Worm (Caenorhabditis elegans) whole organism, L4 larva: Measurements from ENCODE around the gene cutl-23.

Experiments used
- D1046.2 ChIP-seq: fragments of 200-800 bp; sonication (Bioruptor generic); IDR thresholded peaks from 2 replicates; pipeline ENCODE4 v1.3.6; 2022; ENCODE audit warnings: missing genetic modification characterization, missing compliant biosample characterization
- F44E2.7 ChIP-seq: fragments of 200-800 bp; sonication (Bioruptor generic); IDR thresholded peaks from 2 replicates; pipeline ENCODE4 v2.1.2; 2022; ENCODE audit warnings: missing genetic modification characterization, missing compliant biosample characterization
- R02D3.7 ChIP-seq: fragments of 150-350 bp; sonication (generic microtip); optimal IDR thresholded peaks from 3 replicates; lab custom pipeline; 2014; ENCODE audit warnings: missing biosample characterization, missing genetic modification characterization
- T20F7.1 ChIP-seq: fragments of 200-800 bp; sonication (Bioruptor generic); optimal IDR thresholded peaks from 2 replicates; lab custom pipeline; 2018; ENCODE audit warnings: mild to moderate bottlenecking, missing genetic modification characterization, missing compliant biosample characterization
- Y105C5A.15 ChIP-seq: fragments of 200-800 bp; sonication (Bioruptor generic); IDR thresholded peaks from 2 replicates; pipeline ENCODE4 v1.3.6; 2022; ENCODE audit warnings: missing genetic modification characterization, missing compliant biosample characterization
- Y48G9A.11 ChIP-seq: fragments of 200-800 bp; sonication (Bioruptor generic); IDR thresholded peaks from 2 replicates; pipeline ENCODE4 v1.3.6; 2022; ENCODE audit warnings: missing genetic modification reagents, missing genetic modification characterization, missing compliant biosample characterization
- ZK546.5 ChIP-seq, 2 experiments: sonication (generic microtip); optimal IDR thresholded peaks; 2 replicates each; lab custom pipeline; 2017; ENCODE audit warnings: missing biosample characterization in 2 of 2, missing genetic modification characterization in 2 of 2
- aha-1 ChIP-seq: fragments of 150-350 bp; peaks from one replicate; lab custom pipeline; 2014; ENCODE audit warnings: missing biosample characterization, missing genetic modification characterization
- aly-2 ChIP-seq: sonication (generic microtip); optimal IDR thresholded peaks from 2 replicates; lab custom pipeline; 2018; ENCODE audit warnings: missing biosample characterization, missing genetic modification characterization
- ama-1 ChIP-seq: fragments of 150-350 bp; optimal IDR thresholded peaks from 2 replicates; lab custom pipeline; 2014; ENCODE audit warnings: inconsistent platforms, mixed read lengths
- attf-4 ChIP-seq: sonication (generic microtip); optimal IDR thresholded peaks from 3 replicates; lab custom pipeline; 2017; ENCODE audit warnings: missing biosample characterization, missing genetic modification characterization
- ceh-20 ChIP-seq: fragments of 200-800 bp; sonication (Bioruptor generic); IDR thresholded peaks from 2 replicates; pipeline ENCODE4 v1.3.6; 2022; ENCODE audit warnings: missing genetic modification reagents, missing genetic modification characterization, missing compliant biosample characterization
- ceh-62 ChIP-seq: sonication (generic microtip); optimal IDR thresholded peaks from 2 replicates; lab custom pipeline; 2017; ENCODE audit warnings: missing biosample characterization, missing genetic modification characterization
- ces-1 ChIP-seq: fragments of 150-350 bp; sonication (generic microtip); optimal IDR thresholded peaks from 4 replicates; lab custom pipeline; 2014; ENCODE audit warnings: missing biosample characterization, missing genetic modification reagents, missing genetic modification characterization
- ctbp-1 ChIP-seq: fragments of 200-800 bp; sonication (Bioruptor generic); IDR thresholded peaks from 2 replicates; pipeline ENCODE4 v1.3.6; 2022; ENCODE audit warnings: missing genetic modification reagents, missing genetic modification characterization, missing compliant biosample characterization
- dmd-6 ChIP-seq: fragments of 200-800 bp; sonication (Bioruptor generic); IDR thresholded peaks from 2 replicates; pipeline ENCODE4 v1.3.6; 2022; ENCODE audit warnings: missing genetic modification reagents, missing genetic modification characterization, missing compliant biosample characterization
- dmd-8 ChIP-seq: fragments of 200-800 bp; sonication (Bioruptor generic); IDR thresholded peaks from 2 replicates; pipeline ENCODE4 v1.3.6; 2022; ENCODE audit warnings: missing genetic modification characterization, missing compliant biosample characterization
- dmd-9 ChIP-seq: fragments of 200-800 bp; sonication (Bioruptor generic); IDR thresholded peaks from 2 replicates; pipeline ENCODE4 v1.3.6; 2022; ENCODE audit warnings: missing genetic modification reagents, missing genetic modification characterization, missing compliant biosample characterization
- dve-1 ChIP-seq: sonication (generic microtip); optimal IDR thresholded peaks from 2 replicates; lab custom pipeline; 2017; ENCODE audit warnings: antibody characterized with exemption, mild to moderate bottlenecking, missing genetic modification characterization, missing compliant biosample characterization; ENCODE audit not compliant: insufficient read depth
- fkh-10 ChIP-seq: fragments of 150-350 bp; optimal IDR thresholded peaks from 2 replicates; lab custom pipeline; 2014; ENCODE audit warnings: missing biosample characterization, missing genetic modification reagents, missing genetic modification characterization
- gei-8 ChIP-seq: fragments of 200-800 bp; sonication (Bioruptor generic); optimal IDR thresholded peaks from 2 replicates; lab custom pipeline; 2018; ENCODE audit warnings: mild to moderate bottlenecking, missing genetic modification characterization, missing compliant biosample characterization
- hif-1 ChIP-seq, 2 experiments: sonication (generic microtip); optimal IDR thresholded peaks; 2 replicates each; lab custom pipeline; 2016 to 2017; ENCODE audit warnings: missing compliant biosample characterization in 2 of 2, missing genetic modification characterization in 2 of 2, missing genetic modification reagents in 2 of 2, missing genotype in 2 of 2, mild to moderate bottlenecking in 1 of 2
- hlh-30 ChIP-seq: sonication (generic microtip); optimal IDR thresholded peaks from 2 replicates; lab custom pipeline; 2017; ENCODE audit warnings: antibody characterized with exemption, mild to moderate bottlenecking, missing genetic modification characterization, missing compliant biosample characterization; ENCODE audit not compliant: insufficient read depth
- hmg-1.1 ChIP-seq: fragments of 200-800 bp; sonication (Bioruptor generic); IDR thresholded peaks from 2 replicates; pipeline ENCODE4 v1.3.6; 2022; ENCODE audit warnings: missing genetic modification reagents, missing genetic modification characterization, missing compliant biosample characterization
- jun-1 ChIP-seq: fragments of 150-350 bp; optimal IDR thresholded peaks from 2 replicates; lab custom pipeline; 2014; ENCODE audit warnings: missing biosample characterization, missing genetic modification reagents, missing genetic modification characterization
- lim-7 ChIP-seq: fragments of 200-800 bp; sonication (Bioruptor generic); IDR thresholded peaks from 2 replicates; pipeline ENCODE4 v1.3.6; 2022; ENCODE audit warnings: missing genetic modification characterization, missing compliant biosample characterization
- lin-1 ChIP-seq: fragments of 200-800 bp; sonication (Bioruptor generic); IDR thresholded peaks from 2 replicates; pipeline ENCODE4 v1.3.6; 2022; ENCODE audit warnings: missing genetic modification reagents, missing genetic modification characterization, missing compliant biosample characterization
- lin-13 ChIP-seq: fragments of 150-350 bp; optimal IDR thresholded peaks from 2 replicates; lab custom pipeline; 2014; ENCODE audit warnings: missing biosample characterization, missing genetic modification reagents, missing genetic modification characterization
- lin-29 ChIP-seq: fragments of 200-800 bp; sonication (Bioruptor generic); IDR thresholded peaks from 2 replicates; pipeline ENCODE4 v1.3.6; 2022; ENCODE audit warnings: missing genetic modification reagents, missing genetic modification characterization, missing compliant biosample characterization
- lin-38 ChIP-seq: fragments of 200-800 bp; sonication (Bioruptor generic); IDR thresholded peaks from 2 replicates; pipeline ENCODE4 v1.3.6; 2022; ENCODE audit warnings: missing genetic modification reagents, missing genetic modification characterization, missing compliant biosample characterization
- lsy-2 ChIP-seq, 2 experiments: fragments of 150-350 bp in 1 of 2; sonication (generic microtip) in 1 of 2; optimal IDR thresholded peaks; 2 replicates each; lab custom pipeline; 2014 to 2017; ENCODE audit warnings: missing biosample characterization in 2 of 2, missing genetic modification characterization in 2 of 2
- madf-9 ChIP-seq: fragments of 200-800 bp; sonication (Bioruptor generic); conservative IDR thresholded peaks from 2 replicates; pipeline ENCODE4 v1.3.6; 2022; ENCODE audit warnings: missing genetic modification reagents, missing genetic modification characterization, missing compliant biosample characterization
- mep-1 ChIP-seq: fragments of 150-350 bp; sonication (generic microtip); optimal IDR thresholded peaks from 3 replicates; lab custom pipeline; 2014; ENCODE audit warnings: missing biosample characterization, missing genetic modification characterization
- nhr-10 ChIP-seq: fragments of 150-350 bp; optimal IDR thresholded peaks from 2 replicates; lab custom pipeline; 2014; ENCODE audit warnings: missing biosample characterization, missing genetic modification characterization
- nhr-28 ChIP-seq: fragments of 150-350 bp; optimal IDR thresholded peaks from 2 replicates; lab custom pipeline; 2014; ENCODE audit warnings: missing biosample characterization, missing genetic modification characterization
- nhr-6 ChIP-seq: fragments of 150-350 bp; optimal IDR thresholded peaks from 2 replicates; lab custom pipeline; 2014; ENCODE audit warnings: missing biosample characterization, missing genetic modification characterization
- nhr-76 ChIP-seq: fragments of 150-350 bp; optimal IDR thresholded peaks from 2 replicates; lab custom pipeline; 2014; ENCODE audit warnings: missing biosample characterization, missing genetic modification characterization
- php-3 ChIP-seq: fragments of 200-800 bp; sonication (Bioruptor generic); IDR thresholded peaks from 2 replicates; pipeline ENCODE4 v1.3.6; 2022; ENCODE audit warnings: missing genetic modification reagents, missing genetic modification characterization, missing compliant biosample characterization
- saeg-2 ChIP-seq: fragments of 200-800 bp; sonication (Bioruptor generic); IDR thresholded peaks from 2 replicates; pipeline ENCODE4 v1.3.6; 2022; ENCODE audit warnings: missing genetic modification reagents, missing genetic modification characterization, missing compliant biosample characterization
- snpc-1.2 ChIP-seq: fragments of 200-800 bp; sonication (Bioruptor generic); IDR thresholded peaks from 2 replicates; pipeline ENCODE4 v1.3.6; 2022; ENCODE audit warnings: missing genetic modification reagents, missing genetic modification characterization, missing compliant biosample characterization
- spr-1 ChIP-seq: sonication (generic microtip); optimal IDR thresholded peaks from 2 replicates; lab custom pipeline; 2016; ENCODE audit warnings: mild to moderate bottlenecking, missing genetic modification characterization, missing compliant biosample characterization
- tra-1 ChIP-seq: fragments of 200-800 bp; sonication (Bioruptor generic); IDR thresholded peaks from 2 replicates; pipeline ENCODE4 v1.3.6; 2022; ENCODE audit warnings: missing genetic modification reagents, missing genetic modification characterization, missing compliant biosample characterization
- unc-39 ChIP-seq: sonication (generic microtip); optimal IDR thresholded peaks from 2 replicates; lab custom pipeline; 2017; ENCODE audit warnings: missing biosample characterization, missing genetic modification characterization
- unc-62 ChIP-seq, 3 experiments: fragments of 150-350 bp in 1 of 3; sonication (generic microtip); optimal IDR thresholded peaks in 2 of 3; peaks in 1 of 3; 1 replicate in 1 of 3; 2 replicates in 2 of 3; lab custom pipeline; 2014 to 2017; ENCODE audit warnings: missing biosample characterization in 3 of 3, missing genetic modification characterization in 3 of 3, missing genetic modification reagents in 3 of 3, missing genotype in 1 of 3
- zag-1 ChIP-seq: fragments of 150-350 bp; optimal IDR thresholded peaks from 2 replicates; lab custom pipeline; 2014; ENCODE audit warnings: missing biosample characterization, missing genetic modification characterization
- zfp-3 ChIP-seq: fragments of 200-800 bp; sonication (Bioruptor generic); conservative IDR thresholded peaks from 2 replicates; pipeline ENCODE4 v1.3.6; 2022; ENCODE audit warnings: missing genetic modification reagents, missing genetic modification characterization, missing compliant biosample characterization
- zip-2 ChIP-seq: fragments of 150-350 bp; optimal IDR thresholded peaks from 2 replicates; lab custom pipeline; 2014; ENCODE audit warnings: missing biosample characterization, missing genetic modification characterization
- ztf-11 ChIP-seq: fragments of 150-350 bp; optimal IDR thresholded peaks from 2 replicates; lab custom pipeline; 2014; ENCODE audit warnings: missing biosample characterization, missing genetic modification characterization

Gene cutl-23

DNA sequence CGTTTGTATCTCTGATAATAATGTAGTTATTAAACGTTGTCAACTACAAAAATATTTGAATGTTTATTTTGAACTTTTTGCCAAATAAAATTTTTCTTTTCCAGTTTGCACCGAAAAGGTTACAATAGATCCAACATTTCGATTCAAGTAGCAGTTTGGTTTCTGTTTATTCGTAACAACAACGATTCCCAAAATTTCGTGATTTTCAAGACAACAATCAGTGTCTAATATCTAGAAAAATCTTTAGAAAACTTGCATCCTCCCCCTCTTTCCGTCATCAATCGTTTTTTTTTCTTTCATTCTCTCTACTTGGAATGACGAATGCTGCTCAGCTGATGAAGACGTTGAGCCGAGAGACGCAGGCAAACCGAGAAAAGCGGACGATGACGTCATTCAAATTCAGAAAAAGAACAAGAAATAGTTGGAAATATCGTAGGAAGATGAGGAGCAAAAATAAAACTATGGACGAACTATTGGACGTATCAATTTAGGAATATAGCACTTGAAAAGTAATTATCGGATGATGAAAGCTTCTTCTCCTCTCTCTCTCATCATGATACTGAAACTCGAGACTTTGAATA, 11.4 kb upstream of the cutl-23 start (continued):
- TF ChIP-seq zip-2 (tag; lab: Kevin White, UChicago) = no peak
- TF ChIP-seq fkh-10 (GFP tag; lab: Kevin White, UChicago) = peak; percentile 85
- 0 out of 2 replicates have a peak, but pooled peaks have one; percentile 11 for TF ChIP-seq tra-1 (GFP tag; lab: Robert Waterston, UW)
- TF ChIP-seq aha-1 (tag; lab: Kevin White, UChicago) = peak; percentile 98
- TF ChIP-seq hmg-1.1 = peak; percentile 44; the same call in 1 of the 2 replicates
- TF ChIP-seq php-3 (GFP tag; lab: Robert Waterston, UW) = no peak
- TF ChIP-seq spr-1 = no peak
- no peak for TF ChIP-seq attf-4 (tag; lab: Kevin White, UChicago)
- no peak for TF ChIP-seq dmd-8 (GFP tag; lab: Robert Waterston, UW)
- TF ChIP-seq lin-13 (GFP tag; lab: Kevin White, UChicago) = no peak
- no peak for TF ChIP-seq madf-9
- no peak for TF ChIP-seq aly-2 (tag; lab: Kevin White, UChicago)
- no peak for TF ChIP-seq ZK546.5 (tag; optimal IDR thresholded peaks at IDR 0.05; lab: Kevin White, UChicago)
- TF ChIP-seq ctbp-1 = peak; percentile 84
- no peak for TF ChIP-seq dmd-9 (GFP tag; lab: Robert Waterston, UW)
- peak; percentile 50 for TF ChIP-seq dmd-6 (GFP tag; lab: Robert Waterston, UW)
- TF ChIP-seq ztf-11 = no peak
- TF ChIP-seq Y48G9A.11 = no peak
- peak; percentile 70; the same call in 1 of the 2 replicates for TF ChIP-seq ceh-20 (GFP tag; lab: Robert Waterston, UW)
- TF ChIP-seq Y105C5A.15 = no peak
- TF ChIP-seq gei-8 (GFP tag; lab: Kevin White, UChicago) = no peak
- TF ChIP-seq T20F7.1 (GFP tag; lab: Kevin White, UChicago) = no peak
- no peak for TF ChIP-seq lim-7
- no peak for TF ChIP-seq R02D3.7
- TF ChIP-seq ama-1 (lab: Kevin White, UChicago) = no peak

DNA sequence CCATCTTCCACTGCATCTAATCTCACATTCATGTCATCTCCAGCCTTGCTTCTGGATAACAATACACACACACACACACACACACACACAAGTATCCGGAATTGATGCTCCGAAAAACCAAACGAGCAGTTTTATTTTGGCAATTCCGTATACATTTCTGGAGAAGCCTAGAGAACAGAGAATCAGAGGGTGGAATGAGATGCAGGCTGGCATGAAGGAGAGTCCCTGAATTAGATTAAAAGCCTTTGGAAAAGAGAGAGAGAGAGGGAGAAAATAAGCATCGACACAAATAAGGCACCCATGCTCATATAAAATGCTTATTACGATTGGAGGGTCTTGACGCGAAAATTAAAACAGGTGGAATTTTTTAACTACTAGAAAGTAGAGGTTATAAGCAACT, 9.3 kb upstream of the cutl-23 start:
- no peak for TF ChIP-seq lin-38 (GFP tag; lab: Robert Waterston, UW)
- TF ChIP-seq zag-1 (tag; lab: Kevin White, UChicago) = no peak
- TF ChIP-seq unc-62 (GFP tag; optimal IDR thresholded peaks at IDR 0.05 in 1 of 2; lab: Kevin White, UChicago) = peak in 1 of 2 experiments; percentile 1
- TF ChIP-seq unc-62 (tag; optimal IDR thresholded peaks at IDR 0.05; lab: Kevin White, UChicago) = no peak
- TF ChIP-seq nhr-28 (tag; lab: Kevin White, UChicago) = no peak
- 0 out of 2 replicates have a peak, but pooled peaks have one; percentile 7 for TF ChIP-seq ctbp-1
- no peak for TF ChIP-seq nhr-76
- peak in 1 of 2 experiments; percentile 28 for TF ChIP-seq lsy-2 (tag; optimal IDR thresholded peaks at IDR 0.05; lab: Kevin White, UChicago)
- peak; percentile 85 for TF ChIP-seq aha-1 (tag; lab: Kevin White, UChicago)
- TF ChIP-seq lin-1 (GFP tag; lab: Robert Waterston, UW) = no peak
- TF ChIP-seq Y105C5A.15 = no peak
- no peak for TF ChIP-seq dve-1 (tag; lab: Kevin White, UChicago)

DNA sequence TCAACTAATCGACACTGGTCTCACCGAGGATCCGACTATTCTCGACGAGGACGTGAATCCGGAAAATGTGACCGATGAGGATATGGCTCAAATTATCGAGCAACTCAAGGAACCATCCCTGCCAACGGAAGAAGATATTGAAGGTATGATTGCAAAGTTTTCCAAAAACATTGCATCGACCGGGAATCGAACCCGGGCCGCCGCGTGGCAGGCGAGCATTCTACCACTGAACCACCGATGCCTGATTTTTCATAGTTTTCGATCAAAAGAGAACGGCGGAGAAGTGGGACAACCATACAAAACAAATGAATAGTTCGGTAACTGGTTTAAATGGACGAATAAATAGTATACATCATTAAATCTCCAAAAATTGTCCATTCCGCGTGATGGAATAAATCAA, 8.1 kb upstream of the cutl-23 start:
- no peak for TF ChIP-seq nhr-6 (tag; lab: Kevin White, UChicago)
- TF ChIP-seq zip-2 (tag; lab: Kevin White, UChicago) = no peak
- TF ChIP-seq mep-1 (tag; lab: Kevin White, UChicago) = peak; percentile 14
- TF ChIP-seq F44E2.7 (GFP tag; lab: Robert Waterston, UW) = 0 out of 2 replicates have a peak, but pooled peaks have one; percentile 40
- TF ChIP-seq dve-1 (tag; lab: Kevin White, UChicago) = peak; percentile 12
- TF ChIP-seq unc-39 (tag; lab: Kevin White, UChicago) = no peak
- TF ChIP-seq ama-1 (lab: Kevin White, UChicago) = no peak
- 0 out of 2 replicates have a peak, but pooled peaks have one; percentile 65 for TF ChIP-seq dmd-8 (GFP tag; lab: Robert Waterston, UW)
- no peak for TF ChIP-seq zfp-3 (GFP tag; lab: Robert Waterston, UW)
- TF ChIP-seq snpc-1.2 (GFP tag; lab: Robert Waterston, UW) = peak; percentile 76
- peak in 1 of 2 experiments; percentile 20 for TF ChIP-seq lsy-2 (tag; optimal IDR thresholded peaks at IDR 0.05; lab: Kevin White, UChicago)
- no peak for TF ChIP-seq nhr-10 (tag; lab: Kevin White, UChicago)
- peak; percentile 47 for TF ChIP-seq hlh-30 (tag; lab: Kevin White, UChicago)
- TF ChIP-seq D1046.2 (GFP tag; lab: Robert Waterston, UW) = 0 out of 2 replicates have a peak, but pooled peaks have one; percentile 70
- TF ChIP-seq lim-7 = peak; percentile 78
- no peak for TF ChIP-seq jun-1
- TF ChIP-seq hif-1 (tag; optimal IDR thresholded peaks at IDR 0.05; lab: Kevin White, UChicago) = no peak
- no peak for TF ChIP-seq php-3 (GFP tag; lab: Robert Waterston, UW)
- no peak for TF ChIP-seq ces-1
- no peak for TF ChIP-seq lin-29 (GFP tag; lab: Robert Waterston, UW)
- no peak for TF ChIP-seq ceh-62 (tag; lab: Kevin White, UChicago)
- TF ChIP-seq saeg-2 (GFP tag; lab: Robert Waterston, UW) = no peak
- no peak for TF ChIP-seq lin-13 (GFP tag; lab: Kevin White, UChicago)
